Worm (Caenorhabditis elegans): ENCODE measurements around the gene Y51B9A.8.

Gene Y51B9A.8

DNA sequence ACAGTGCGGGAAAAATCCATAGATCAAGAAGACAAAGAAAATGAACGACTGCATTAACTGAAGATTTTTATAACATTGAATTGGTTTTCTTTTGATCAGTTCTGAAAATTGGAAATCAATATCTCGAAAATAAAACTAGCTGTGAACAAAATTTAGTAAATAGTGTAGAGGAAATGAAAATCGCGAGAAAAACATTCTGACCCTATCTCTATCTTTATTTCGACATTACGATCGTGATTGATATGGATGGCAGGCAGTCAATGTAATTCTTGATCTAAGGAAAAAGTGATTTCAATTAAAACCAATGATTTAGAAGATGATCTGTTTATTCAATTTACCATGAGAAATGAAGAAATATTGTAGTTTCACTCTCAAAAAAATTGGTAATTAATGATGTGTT, 37.4 kb downstream of the Y51B9A.8 start, which contains the start of gene kin-16:
kin-16 (minus strand) TSS at position 101 of the 400 bp plus-strand sequence.
- TF ChIP-seq ztf-23 (GFP tag; IDR thresholded peaks at IDR 0.05) (no peak), tab-1 (GFP tag; IDR thresholded peaks at IDR 0.05) (no peak), med-1 (GFP tag; optimal IDR thresholded peaks at IDR 0.05; ENCODE audit: insufficient read depth) (no peak), flt-1 (GFP tag; IDR thresholded peaks at IDR 0.05) (no peak), ztf-29 (GFP tag; IDR thresholded peaks at IDR 0.05) (no peak), ref-1 (GFP tag; conservative IDR thresholded peaks at IDR 0.05) (no peak), T22C8.4 (GFP tag; IDR thresholded peaks at IDR 0.05) (no peak), cog-1 (tag; optimal IDR thresholded peaks at IDR 0.05) (no peak), klf-2 (GFP tag; conservative IDR thresholded peaks at IDR 0.05) (no peak)

DNA sequence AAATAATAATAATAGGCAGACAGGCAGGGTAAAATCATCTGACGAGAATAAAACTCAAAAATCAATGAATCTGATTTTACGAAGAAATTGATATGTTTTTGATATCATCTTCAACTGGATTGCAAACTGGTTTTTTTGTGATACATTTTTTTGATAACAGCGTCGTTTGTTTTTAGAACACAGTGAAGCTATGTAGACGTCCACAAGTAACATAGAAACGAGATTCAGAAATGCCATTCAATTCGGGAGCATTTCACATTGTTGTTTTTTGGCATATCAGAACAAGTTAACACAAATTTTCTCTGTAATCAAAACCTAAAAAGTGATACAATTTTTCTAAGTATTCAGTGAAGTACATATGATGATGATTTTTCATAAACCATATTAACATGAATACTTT, 39.6 kb downstream of the Y51B9A.8 start, which contains the start of gene chil-13:
chil-13 (minus strand) TSS at position 101 of the 400 bp plus-strand sequence.
- TF ChIP-seq klf-2 (GFP tag; conservative IDR thresholded peaks at IDR 0.05) (no peak), ztf-29 (GFP tag; IDR thresholded peaks at IDR 0.05) (no peak), tab-1 (GFP tag; IDR thresholded peaks at IDR 0.05) (no peak), flt-1 (GFP tag; IDR thresholded peaks at IDR 0.05) (no peak), T22C8.4 (GFP tag; IDR thresholded peaks at IDR 0.05) (no peak), med-1 (GFP tag; optimal IDR thresholded peaks at IDR 0.05; ENCODE audit: insufficient read depth) (no peak), cog-1 (tag; optimal IDR thresholded peaks at IDR 0.05) (no peak), ref-1 (GFP tag; conservative IDR thresholded peaks at IDR 0.05) (no peak), ztf-23 (GFP tag; IDR thresholded peaks at IDR 0.05) (no peak)

DNA sequence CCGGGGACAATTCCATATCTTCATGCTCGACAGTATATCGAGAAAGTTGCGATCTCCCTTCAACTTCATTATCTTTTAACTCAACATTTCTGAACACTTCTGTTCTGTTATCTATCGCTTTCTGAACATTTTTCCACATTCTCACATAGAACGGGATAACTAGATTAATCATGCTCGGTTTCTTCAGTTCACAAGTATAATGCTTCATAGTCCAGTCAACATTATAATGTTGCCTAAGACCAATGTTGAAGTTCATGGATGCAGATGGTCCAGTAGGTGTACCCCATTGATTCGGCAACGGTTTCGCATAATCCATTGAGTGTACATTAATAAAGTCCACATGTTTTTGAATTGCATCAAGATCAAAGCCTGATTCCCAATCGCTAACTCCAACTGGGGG, 40.2 kb downstream of the Y51B9A.8 start:
- no peak for TF ChIP-seq ztf-23 (GFP tag; IDR thresholded peaks at IDR 0.05)
- TF ChIP-seq T22C8.4 (GFP tag; IDR thresholded peaks at IDR 0.05) = no peak
- TF ChIP-seq ztf-29 (GFP tag; IDR thresholded peaks at IDR 0.05) = no peak
- TF ChIP-seq ref-1 (GFP tag; conservative IDR thresholded peaks at IDR 0.05) = no peak

DNA sequence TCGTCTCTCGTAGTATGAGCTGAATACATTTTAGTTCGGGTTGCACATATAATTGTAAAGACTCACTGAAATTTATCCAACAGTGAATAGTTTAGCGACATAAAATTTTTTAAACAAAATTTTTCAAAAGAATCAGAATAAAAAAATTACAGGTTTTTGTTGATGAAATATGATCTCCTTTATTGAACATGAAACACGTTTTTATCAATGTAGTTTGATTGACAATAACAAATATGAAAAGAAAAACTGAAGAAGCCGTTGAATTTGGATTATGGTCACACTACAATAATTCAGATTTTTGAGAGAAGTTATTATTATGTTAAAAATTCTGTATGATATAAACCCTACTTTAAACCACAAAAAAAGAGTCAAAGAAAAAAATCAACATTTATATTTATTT, 41.4 kb downstream of the Y51B9A.8 start, which contains the start of gene chil-17:
chil-17 (minus strand) TSS at position 101 of the 400 bp plus-strand sequence.
- no peak for TF ChIP-seq ztf-29 (GFP tag; IDR thresholded peaks at IDR 0.05)
- TF ChIP-seq med-1 (GFP tag; optimal IDR thresholded peaks at IDR 0.05; ENCODE audit: insufficient read depth) = no peak
- TF ChIP-seq cog-1 (tag; optimal IDR thresholded peaks at IDR 0.05) = no peak
- no peak for TF ChIP-seq ref-1 (GFP tag; conservative IDR thresholded peaks at IDR 0.05)
- no peak for TF ChIP-seq T22C8.4 (GFP tag; IDR thresholded peaks at IDR 0.05)

DNA sequence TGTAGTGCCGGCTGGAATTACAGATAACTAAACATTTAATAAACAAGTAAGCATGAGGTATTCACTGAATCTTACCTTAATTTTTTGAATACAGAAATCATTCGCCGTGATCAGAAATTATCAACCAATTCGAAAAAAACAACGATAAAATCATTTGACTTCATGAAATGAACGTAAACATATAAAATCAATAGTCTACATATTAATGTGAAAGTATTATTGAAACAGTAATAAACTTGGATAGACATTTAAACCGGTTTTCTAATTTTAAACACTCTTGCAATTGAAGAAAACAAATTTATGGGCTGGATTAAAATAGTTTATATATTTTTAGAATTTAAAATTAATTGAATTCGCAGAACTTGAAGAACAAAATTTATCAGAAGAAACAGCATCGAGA, 43.2 kb downstream of the Y51B9A.8 start, which contains the start of gene chil-16:
chil-16 (minus strand) TSS at position 101 of the 400 bp plus-strand sequence.
- TF ChIP-seq klf-2 (GFP tag; conservative IDR thresholded peaks at IDR 0.05) = no peak
- no peak for TF ChIP-seq ref-1 (GFP tag; conservative IDR thresholded peaks at IDR 0.05)
- no peak for TF ChIP-seq tab-1 (GFP tag; IDR thresholded peaks at IDR 0.05)
- no peak for TF ChIP-seq ztf-23 (GFP tag; IDR thresholded peaks at IDR 0.05)
- no peak for TF ChIP-seq med-1 (GFP tag; optimal IDR thresholded peaks at IDR 0.05; ENCODE audit: insufficient read depth)
- TF ChIP-seq ztf-29 (GFP tag; IDR thresholded peaks at IDR 0.05) = no peak
- no peak for TF ChIP-seq cog-1 (tag; optimal IDR thresholded peaks at IDR 0.05)
- TF ChIP-seq T22C8.4 (GFP tag; IDR thresholded peaks at IDR 0.05) = no peak
- TF ChIP-seq flt-1 (GFP tag; IDR thresholded peaks at IDR 0.05) = no peak

DNA sequence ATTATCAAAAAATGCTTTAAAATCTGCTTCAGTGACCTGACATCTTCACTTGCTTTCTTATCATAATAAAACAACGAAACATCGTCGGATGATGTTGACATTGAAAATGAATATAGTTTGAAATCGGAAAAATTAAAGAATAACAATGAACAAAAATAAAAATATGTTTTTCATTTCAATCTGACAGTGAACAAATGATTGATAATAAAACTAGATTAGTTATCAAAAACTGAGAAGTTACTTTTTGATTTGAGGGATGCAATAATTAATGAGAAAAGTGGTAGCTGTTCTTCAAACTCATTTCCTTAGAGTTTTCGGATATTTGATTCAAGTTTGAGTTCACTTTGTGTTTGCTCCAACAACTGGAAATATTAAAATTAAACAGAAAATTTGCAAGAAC, 44.9 kb downstream of the Y51B9A.8 start, which contains the start of gene chil-15:
chil-15 (minus strand) TSS at position 101 of the 400 bp plus-strand sequence.
- TF ChIP-seq T22C8.4 (GFP tag; IDR thresholded peaks at IDR 0.05) = no peak
- TF ChIP-seq flt-1 (GFP tag; IDR thresholded peaks at IDR 0.05) = no peak
- TF ChIP-seq tab-1 (GFP tag; IDR thresholded peaks at IDR 0.05) = no peak
- TF ChIP-seq med-1 (GFP tag; optimal IDR thresholded peaks at IDR 0.05; ENCODE audit: insufficient read depth) = no peak
- no peak for TF ChIP-seq ztf-29 (GFP tag; IDR thresholded peaks at IDR 0.05)
- no peak for TF ChIP-seq ref-1 (GFP tag; conservative IDR thresholded peaks at IDR 0.05)

DNA sequence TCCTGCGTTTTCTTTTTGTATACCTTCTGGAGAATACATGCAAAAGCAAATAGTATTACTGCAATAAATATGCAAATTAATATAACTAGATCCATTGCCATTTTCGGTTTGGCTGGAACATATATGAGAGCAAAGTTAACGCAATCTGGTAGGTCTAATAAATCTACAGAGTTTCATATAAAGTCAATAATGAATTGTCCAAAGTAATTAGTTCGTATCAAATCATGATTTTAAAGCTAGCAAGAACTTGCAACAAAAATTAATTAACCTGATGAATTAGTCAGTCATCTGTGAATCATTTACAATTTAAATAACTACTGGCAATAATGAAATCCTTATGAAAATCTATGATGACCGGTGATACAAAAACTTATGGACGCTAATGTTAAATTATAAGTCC, 46.7 kb downstream of the Y51B9A.8 start, which contains the start of gene R09D1.13:
R09D1.13 (minus strand) TSS at position 101 of the 400 bp plus-strand sequence.
- TF ChIP-seq ref-1 (GFP tag; conservative IDR thresholded peaks at IDR 0.05) (no peak), med-1 (GFP tag; optimal IDR thresholded peaks at IDR 0.05; ENCODE audit: insufficient read depth) (no peak), flt-1 (GFP tag; IDR thresholded peaks at IDR 0.05) (no peak), cog-1 (tag; optimal IDR thresholded peaks at IDR 0.05) (no peak), ztf-23 (GFP tag; IDR thresholded peaks at IDR 0.05) (no peak), klf-2 (GFP tag; conservative IDR thresholded peaks at IDR 0.05) (no peak), tab-1 (GFP tag; IDR thresholded peaks at IDR 0.05) (no peak), ztf-29 (GFP tag; IDR thresholded peaks at IDR 0.05) (no peak), T22C8.4 (GFP tag; IDR thresholded peaks at IDR 0.05) (no peak)

DNA sequence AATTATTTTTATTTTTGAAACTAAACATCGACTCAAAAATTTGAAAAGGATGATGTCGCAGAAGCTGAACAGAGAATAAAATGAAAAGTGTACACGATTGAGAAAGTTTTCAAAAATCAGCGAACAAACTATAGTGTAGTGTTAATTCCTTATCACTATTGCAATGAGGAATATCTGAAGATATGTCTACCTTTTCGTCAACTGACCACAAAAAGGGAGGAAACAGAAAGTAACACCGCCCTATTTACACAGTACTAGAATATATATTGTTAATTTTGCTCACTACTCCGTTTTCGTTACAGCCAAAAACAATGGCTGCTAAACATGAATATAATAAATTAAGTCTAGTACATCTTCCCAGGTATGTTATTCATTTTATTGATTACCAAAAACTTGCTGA, 49.3 kb downstream of the Y51B9A.8 start, which contains the start of gene chil-18:
chil-18 (plus strand) TSS at position 301 of the 400 bp plus-strand sequence.
- TF ChIP-seq T22C8.4 (GFP tag; IDR thresholded peaks at IDR 0.05) (no peak), ztf-29 (GFP tag; IDR thresholded peaks at IDR 0.05) (no peak), ztf-23 (GFP tag; IDR thresholded peaks at IDR 0.05) (no peak), ref-1 (GFP tag; conservative IDR thresholded peaks at IDR 0.05) (no peak), med-1 (GFP tag; optimal IDR thresholded peaks at IDR 0.05; ENCODE audit: insufficient read depth) (no peak), tab-1 (GFP tag; IDR thresholded peaks at IDR 0.05) (no peak), flt-1 (GFP tag; IDR thresholded peaks at IDR 0.05) (no peak), cog-1 (tag; optimal IDR thresholded peaks at IDR 0.05) (no peak), klf-2 (GFP tag; conservative IDR thresholded peaks at IDR 0.05) (no peak)

All from whole organism, midembryonic.